Fruit fly (Drosophila melanogaster) whole organism, embryonic: ENCODE measurements around the gene CG10341.

Experiments
- Bteb2 ChIP-seq: fragments of 200-800 bp; sonication (Bioruptor generic); optimal IDR thresholded peaks from 2 replicates; lab custom pipeline; 2016; ENCODE audit warnings: missing biosample characterization, missing genetic modification characterization
- CG10959 ChIP-seq: fragments of 200-800 bp; sonication (Bioruptor generic); IDR thresholded peaks from 2 replicates; pipeline ENCODE4 v1.3.6; 2022; ENCODE audit warnings: missing biosample characterization, missing genetic modification characterization
- CG11560 ChIP-seq: fragments of 200-800 bp; sonication (Bioruptor generic); IDR thresholded peaks from 3 replicates; pipeline ENCODE4 v1.3.6; 2022; ENCODE audit warnings: missing biosample characterization, missing genetic modification characterization
- CG11695 ChIP-seq: fragments of 200-800 bp; sonication (Bioruptor generic); IDR thresholded peaks from 3 replicates; pipeline ENCODE4 v1.3.6; 2022; ENCODE audit warnings: missing biosample characterization, missing genetic modification characterization
- CG12236 ChIP-seq: fragments of 200-800 bp; sonication (Bioruptor generic); optimal IDR thresholded peaks from 2 replicates; lab custom pipeline; 2016; ENCODE audit warnings: missing biosample characterization, missing genetic modification characterization
- CG14860 ChIP-seq: fragments of 200-800 bp; sonication (Bioruptor generic); IDR thresholded peaks from 3 replicates; pipeline ENCODE4 v1.3.6; 2022; ENCODE audit warnings: missing biosample characterization, missing genetic modification characterization; ENCODE audit not compliant: partially characterized antibody
- CG14965 ChIP-seq: fragments of 200-800 bp; sonication (Bioruptor generic); optimal IDR thresholded peaks from 2 replicates; lab custom pipeline; 2016; ENCODE audit warnings: missing biosample characterization, missing genetic modification characterization, borderline replicate concordance
- CG15073 ChIP-seq: fragments of 200-800 bp; sonication (Bioruptor generic); optimal IDR thresholded peaks from 2 replicates; lab custom pipeline; 2016; ENCODE audit warnings: missing biosample characterization, missing genetic modification characterization
- CG16863 ChIP-seq: fragments of 200-800 bp; sonication (Bioruptor generic); optimal IDR thresholded peaks from 3 replicates; lab custom pipeline; 2016; ENCODE audit warnings: missing biosample characterization, missing genetic modification characterization
- CG18262 ChIP-seq: fragments of 200-800 bp; optimal IDR thresholded peaks from 3 replicates; lab custom pipeline; 2019; ENCODE audit warnings: missing biosample characterization, mild to moderate bottlenecking, missing genetic modification characterization, moderate library complexity
- CG2678 ChIP-seq: fragments of 200-800 bp; sonication (Bioruptor generic); optimal IDR thresholded peaks from 3 replicates; lab custom pipeline; 2019; ENCODE audit warnings: missing biosample characterization, mild to moderate bottlenecking, missing genetic modification characterization, moderate library complexity
- CG7928 ChIP-seq: fragments of 200-800 bp; sonication (Bioruptor generic); optimal IDR thresholded peaks from 2 replicates; lab custom pipeline; 2017; ENCODE audit warnings: missing biosample characterization, mild to moderate bottlenecking, missing genetic modification characterization
- CG9609 ChIP-seq: fragments of 200-800 bp; sonication (Bioruptor generic); optimal IDR thresholded peaks from 3 replicates; lab custom pipeline; 2016; ENCODE audit warnings: missing biosample characterization, missing genetic modification characterization
- D19B ChIP-seq: fragments of 200-800 bp; sonication (Bioruptor generic); optimal IDR thresholded peaks from 2 replicates; lab custom pipeline; 2017; ENCODE audit warnings: missing biosample characterization, mild to moderate bottlenecking, missing genetic modification characterization
- Eip74EF ChIP-seq, 2 experiments: fragments of 200-800 bp in 1 of 2; fragments of >200 bp in 1 of 2; sonication (Bioruptor generic) in 1 of 2; optimal IDR thresholded peaks; 2 replicates each; lab custom pipeline; 2017 to 2019; ENCODE audit warnings: missing biosample characterization in 2 of 2, missing genetic modification characterization in 2 of 2, mild to moderate bottlenecking in 1 of 2, moderate library complexity in 1 of 2
- Ets65A ChIP-seq: fragments of 200-800 bp; sonication (Bioruptor generic); peaks from one replicate; lab custom pipeline; 2016; ENCODE audit warnings: missing biosample characterization, missing genetic modification characterization
- Fer1 ChIP-seq: fragments of 200-800 bp; sonication (Bioruptor generic); optimal IDR thresholded peaks from 2 replicates; lab custom pipeline; 2017; ENCODE audit warnings: missing biosample characterization, mild to moderate bottlenecking, missing genetic modification characterization
- Fer3 ChIP-seq: fragments of 200-800 bp; sonication (Bioruptor generic); optimal IDR thresholded peaks from 2 replicates; lab custom pipeline; 2018; ENCODE audit warnings: missing biosample characterization, mild to moderate bottlenecking, missing genetic modification characterization, moderate library complexity
- HLH54F ChIP-seq: fragments of 200-800 bp; sonication (Bioruptor generic); optimal IDR thresholded peaks from 3 replicates; lab custom pipeline; 2016; ENCODE audit warnings: missing biosample characterization, missing genetic modification characterization
- Hey ChIP-seq: fragments of 200-800 bp; sonication (Bioruptor generic); optimal IDR thresholded peaks from 3 replicates; lab custom pipeline; 2018; ENCODE audit warnings: missing biosample characterization, mild to moderate bottlenecking, missing genetic modification characterization
- Hmx ChIP-seq: fragments of 200-800 bp; sonication (Bioruptor generic); optimal IDR thresholded peaks from 2 replicates; lab custom pipeline; 2016; ENCODE audit warnings: missing biosample characterization, missing genetic modification characterization
- Kr ChIP-seq: fragments of 200-800 bp; sonication (Bioruptor generic); optimal IDR thresholded peaks from 2 replicates; lab custom pipeline; 2017; ENCODE audit warnings: missing biosample characterization, mild to moderate bottlenecking, missing genetic modification characterization
- Med ChIP-seq: fragments of 200-800 bp; sonication (Bioruptor generic); peaks from one replicate; lab custom pipeline; 2016; ENCODE audit warnings: missing biosample characterization, missing genetic modification characterization, mild to moderate bottlenecking, inconsistent platforms, moderate library complexity
- Mes4 ChIP-seq: fragments of 200-800 bp; sonication (Bioruptor generic); optimal IDR thresholded peaks from 2 replicates; lab custom pipeline; 2016; ENCODE audit warnings: missing biosample characterization, missing genetic modification characterization
- Sin3A ChIP-seq: fragments of >200 bp; optimal IDR thresholded peaks from 2 replicates; lab custom pipeline; 2018
- Sox100B ChIP-seq: fragments of 200-800 bp; sonication (Bioruptor generic); optimal IDR thresholded peaks from 3 replicates; lab custom pipeline; 2018; ENCODE audit warnings: missing biosample characterization, mild to moderate bottlenecking, missing genetic modification characterization
- Xbp1 ChIP-seq: fragments of 200-800 bp; sonication (Bioruptor generic); optimal IDR thresholded peaks from 3 replicates; lab custom pipeline; 2016; ENCODE audit warnings: missing biosample characterization, mild to moderate bottlenecking, missing genetic modification characterization
- ap ChIP-seq: fragments of 200-800 bp; sonication (Bioruptor generic); IDR thresholded peaks from 2 replicates; pipeline ENCODE4 v1.3.6; 2022; ENCODE audit warnings: missing biosample characterization, missing genetic modification characterization
- bab2 ChIP-seq: fragments of 200-800 bp; sonication (Bioruptor generic); optimal IDR thresholded peaks from 2 replicates; lab custom pipeline; 2016; ENCODE audit warnings: missing biosample characterization, missing genetic modification characterization
- bcd ChIP-seq: fragments of 200-800 bp; sonication (Bioruptor generic); optimal IDR thresholded peaks from 2 replicates; lab custom pipeline; 2017; ENCODE audit warnings: missing biosample characterization, mild to moderate bottlenecking, missing genetic modification characterization
- cato ChIP-seq: fragments of 200-800 bp; sonication (Bioruptor generic); optimal IDR thresholded peaks from 2 replicates; lab custom pipeline; 2016; ENCODE audit warnings: missing biosample characterization, missing genetic modification characterization, borderline replicate concordance
- caup ChIP-seq: fragments of 200-800 bp; sonication (Bioruptor generic); optimal IDR thresholded peaks from 3 replicates; lab custom pipeline; 2017; ENCODE audit warnings: missing biosample characterization, mild to moderate bottlenecking, missing genetic modification characterization, moderate library complexity; ENCODE audit not compliant: severe bottlenecking
- crc ChIP-seq: fragments of 200-800 bp; sonication (Bioruptor generic); optimal IDR thresholded peaks from 2 replicates; lab custom pipeline; 2016; ENCODE audit warnings: missing biosample characterization, missing genetic modification characterization
- dimm ChIP-seq: fragments of 200-800 bp; sonication (Bioruptor generic); IDR thresholded peaks from 2 replicates; pipeline ENCODE4 v1.3.6; 2022; ENCODE audit warnings: missing biosample characterization, missing genetic modification characterization
- dysf ChIP-seq: fragments of 200-800 bp; sonication (Bioruptor generic); IDR thresholded peaks from 3 replicates; pipeline ENCODE4 v1.3.6; 2022; ENCODE audit warnings: missing biosample characterization, missing genetic modification characterization
- fu2 ChIP-seq: fragments of 200-800 bp; sonication (Bioruptor generic); optimal IDR thresholded peaks from 2 replicates; lab custom pipeline; 2016; ENCODE audit warnings: missing biosample characterization, missing genetic modification characterization
- gem ChIP-seq: fragments of 200-800 bp; sonication (Bioruptor generic); optimal IDR thresholded peaks from 2 replicates; lab custom pipeline; 2019; ENCODE audit warnings: missing biosample characterization, mild to moderate bottlenecking, missing genetic modification characterization, moderate library complexity
- gro ChIP-seq: fragments of 200-800 bp; sonication (Bioruptor generic); optimal IDR thresholded peaks from 2 replicates; lab custom pipeline; 2016; ENCODE audit warnings: missing biosample characterization, missing genetic modification characterization
- klu ChIP-seq: fragments of 200-800 bp; sonication (Bioruptor generic); IDR thresholded peaks from 2 replicates; pipeline ENCODE4 v1.3.6; 2022; ENCODE audit warnings: missing biosample characterization, missing genetic modification characterization
- mld ChIP-seq: fragments of 200-800 bp; sonication (Bioruptor generic); IDR thresholded peaks from 3 replicates; pipeline ENCODE4 v1.3.6; 2022; ENCODE audit warnings: missing biosample characterization, missing genetic modification characterization; ENCODE audit not compliant: partially characterized antibody
- phol ChIP-seq: fragments of 200-800 bp; sonication (Bioruptor generic); optimal IDR thresholded peaks from 3 replicates; lab custom pipeline; 2018; ENCODE audit warnings: missing biosample characterization, mild to moderate bottlenecking, missing genetic modification characterization, moderate library complexity
- pros ChIP-seq: fragments of 200-800 bp; sonication (Bioruptor generic); optimal IDR thresholded peaks from 3 replicates; lab custom pipeline; 2019; ENCODE audit warnings: missing biosample characterization, mild to moderate bottlenecking, missing genetic modification characterization, moderate library complexity
- salm ChIP-seq: fragments of 200-800 bp; sonication (Bioruptor generic); optimal IDR thresholded peaks from 2 replicates; lab custom pipeline; 2018; ENCODE audit warnings: missing biosample characterization, mild to moderate bottlenecking, missing genetic modification characterization
- sd ChIP-seq: fragments of 200-800 bp; sonication (Bioruptor generic); optimal IDR thresholded peaks from 3 replicates; lab custom pipeline; 2018; ENCODE audit warnings: missing biosample characterization, mild to moderate bottlenecking, missing genetic modification characterization, moderate library complexity
- so ChIP-seq: fragments of 200-800 bp; sonication (Bioruptor generic); IDR thresholded peaks from 3 replicates; pipeline ENCODE4 v1.3.6; 2022; ENCODE audit warnings: missing biosample characterization, missing genetic modification characterization
- tap ChIP-seq: fragments of 200-800 bp; optimal IDR thresholded peaks from 3 replicates; lab custom pipeline; 2019; ENCODE audit warnings: missing biosample characterization, mild to moderate bottlenecking, missing genetic modification characterization, moderate library complexity
- tio ChIP-seq: fragments of 200-800 bp; sonication (Bioruptor generic); optimal IDR thresholded peaks from 2 replicates; lab custom pipeline; 2017; ENCODE audit warnings: missing biosample characterization, missing genetic modification characterization, inconsistent platforms
- tx ChIP-seq: fragments of 200-800 bp; sonication (Bioruptor generic); optimal IDR thresholded peaks from 2 replicates; lab custom pipeline; 2016; ENCODE audit warnings: missing biosample characterization, missing genetic modification characterization
- vvl ChIP-seq: fragments of 200-800 bp; sonication (Bioruptor generic); IDR thresholded peaks from 2 replicates; pipeline ENCODE4 v1.3.6; 2022; ENCODE audit warnings: missing biosample characterization, missing genetic modification characterization

CG10341 gene

dm6 chr2L:18707844-18708238, 9.3 kb downstream of the CG10341 start (continued):
- TF ChIP-seq Eip74EF (GFP tag; optimal IDR thresholded peaks at IDR 0.05; lab: Kevin White, UChicago) (no peak), Fer1 (peak; percentile 20), Fer3 (tag; lab: Kevin White, UChicago) (peak; percentile 28), HLH54F (GFP tag; lab: Kevin White, UChicago) (peak; percentile 4), bab2 (GFP tag; lab: Kevin White, UChicago) (peak; percentile 33), gem (tag; lab: Kevin White, UChicago) (peak; percentile 43), ap (GFP tag; lab: Robert Waterston, UW) (no peak), crc (GFP tag; lab: Kevin White, UChicago) (peak; percentile 25), tx (no peak), CG2678 (tag; lab: Kevin White, UChicago) (peak; percentile 20)

- TF ChIP-seq vvl (GFP tag; lab: Robert Waterston, UW), result peak; percentile 96
- TF ChIP-seq cato (GFP tag; lab: Kevin White, UChicago), result peak; percentile 74
- peak; percentile 69 for TF ChIP-seq CG7928
- TF ChIP-seq CG18262, result peak; percentile 87
- peak; percentile 88 for TF ChIP-seq so
- TF ChIP-seq bcd (GFP tag; lab: Kevin White, UChicago), result peak; percentile 94
- TF ChIP-seq gro (GFP tag; lab: Kevin White, UChicago), result peak; percentile 65
- TF ChIP-seq Hmx (GFP tag; lab: Kevin White, UChicago), result peak; percentile 66
- TF ChIP-seq dimm, result peak; percentile 82
- no peak for TF ChIP-seq mld (GFP tag; lab: Robert Waterston, UW)
- no peak for TF ChIP-seq Kr (GFP tag; lab: Kevin White, UChicago)
- peak; percentile 83 for TF ChIP-seq sd (tag; lab: Kevin White, UChicago)
- peak; percentile 97 for TF ChIP-seq Med (GFP tag; lab: Kevin White, UChicago)
- peak; percentile 94 for TF ChIP-seq Sin3A (lab: Kevin White, UChicago)
- peak; percentile 99 for TF ChIP-seq Ets65A
- TF ChIP-seq Bteb2 (GFP tag; lab: Kevin White, UChicago), result peak; percentile 79
- TF ChIP-seq pros (GFP tag; lab: Kevin White, UChicago), result peak; percentile 7
- TF ChIP-seq CG14860 (GFP tag; lab: Robert Waterston, UW), result no peak
- TF ChIP-seq D19B (GFP tag; lab: Kevin White, UChicago), result peak; percentile 77
- TF ChIP-seq phol (tag; lab: Kevin White, UChicago), result peak; percentile 96
- no peak for TF ChIP-seq CG14965 (GFP tag; lab: Kevin White, UChicago)
- TF ChIP-seq fu2 (GFP tag; lab: Kevin White, UChicago), result peak; percentile 69
- peak; percentile 83 for TF ChIP-seq CG9609 (GFP tag; lab: Kevin White, UChicago)
- TF ChIP-seq salm (tag; lab: Kevin White, UChicago), result peak; percentile 63
- peak; percentile 51 for TF ChIP-seq Mes4
- TF ChIP-seq Sox100B (GFP tag; lab: Kevin White, UChicago), result no peak
- peak; percentile 23 for TF ChIP-seq Hey
- TF ChIP-seq tio (GFP tag; lab: Kevin White, UChicago), result peak; percentile 93
- peak; percentile 95 for TF ChIP-seq dysf (GFP tag; lab: Robert Waterston, UW)
- TF ChIP-seq CG11695 (GFP tag; lab: Robert Waterston, UW), result peak; percentile 84
- peak; percentile 84 for TF ChIP-seq caup (GFP tag; lab: Kevin White, UChicago)
- TF ChIP-seq Xbp1 (GFP tag; lab: Kevin White, UChicago), result peak; percentile 97
- TF ChIP-seq CG16863 (GFP tag; lab: Kevin White, UChicago), result peak; percentile 76
- peak; percentile 93 for TF ChIP-seq klu (GFP tag; lab: Robert Waterston, UW)
- no peak for TF ChIP-seq CG12236 (GFP tag; lab: Kevin White, UChicago)
- peak; percentile 81 for TF ChIP-seq tap
- peak; percentile 85 for TF ChIP-seq CG11560 (tag; lab: Robert Waterston, UW)
- TF ChIP-seq CG15073 (GFP tag; lab: Kevin White, UChicago), result peak; percentile 99
- peak; percentile 92 for TF ChIP-seq CG10959 (GFP tag; lab: Robert Waterston, UW)
These were observed 9.9 kb downstream of the CG10341 start, which contains the start of the genes Faf2 and Grip71 for dm6 chr2L:18708239-18708891. Gene Faf2 (minus strand): TSS chr2L:18708688. Gene Grip71 (plus strand): TSS chr2L:18708846.
